Worm (Caenorhabditis elegans): ENCODE measurements around the gene lipl-4.

- TF ChIP-seq ets-4 (GFP tag; optimal IDR thresholded peaks at IDR 0.05) (no peak), sptf-2 (GFP tag; optimal IDR thresholded peaks at IDR 0.05) (no peak), F49E8.2 (tag; optimal IDR thresholded peaks at IDR 0.05; ENCODE audit: insufficient read depth) (no peak), egl-18 (GFP tag; IDR thresholded peaks at IDR 0.05) (no peak), Y53F4B.3 (GFP tag; IDR thresholded peaks at IDR 0.05) (no peak), ZK185.1 (tag; optimal IDR thresholded peaks at IDR 0.05; ENCODE audit: poor library complexity, severe bottlenecking) (no peak)
Measured at ce11 chrV:6549148-6549547, 823 bp upstream of the lipl-4 start, which contains the start of gene K04A8.20.

Data from whole organism, young adult.